Fruit fly (Drosophila melanogaster) whole organism, prepupa: Measurements from ENCODE around the gene dac.

ENCODE experiments used
- CG11902 ChIP-seq: fragments of 200-800 bp; sonication (Bioruptor generic); optimal IDR thresholded peaks from 3 replicates; lab custom pipeline; 2016; ENCODE audit warnings: missing biosample characterization, missing genetic modification characterization
- CG31627 ChIP-seq: fragments of 200-800 bp; sonication (Bioruptor generic); optimal IDR thresholded peaks from 3 replicates; lab custom pipeline; 2016; ENCODE audit warnings: missing biosample characterization, missing genetic modification characterization
- CG6163 ChIP-seq: fragments of 200-800 bp; sonication (Bioruptor generic); IDR thresholded peaks from 3 replicates; pipeline ENCODE4 v1.3.6; 2022; ENCODE audit warnings: missing biosample characterization, missing genetic modification characterization
- CG6792 ChIP-seq: fragments of 200-800 bp; sonication (Bioruptor generic); optimal IDR thresholded peaks from 3 replicates; lab custom pipeline; 2016; ENCODE audit warnings: missing biosample characterization, missing genetic modification characterization
- CG6854 ChIP-seq: fragments of 200-800 bp; sonication (Bioruptor generic); optimal IDR thresholded peaks from 2 replicates; lab custom pipeline; 2017; ENCODE audit warnings: missing biosample characterization, mild to moderate bottlenecking, missing genetic modification characterization
- Hr39 ChIP-seq: fragments of 200-800 bp; sonication (Bioruptor generic); optimal IDR thresholded peaks from 2 replicates; lab custom pipeline; 2016; ENCODE audit warnings: missing biosample characterization, missing genetic modification characterization
- Hr4 ChIP-seq: fragments of 200-800 bp; sonication (Bioruptor generic); optimal IDR thresholded peaks from 3 replicates; lab custom pipeline; 2016; ENCODE audit warnings: missing biosample characterization, missing genetic modification characterization
- Sox15 ChIP-seq: fragments of 200-800 bp; sonication (Bioruptor generic); optimal IDR thresholded peaks from 3 replicates; lab custom pipeline; 2016; ENCODE audit warnings: missing biosample characterization, missing genetic modification characterization
- cyc ChIP-seq: fragments of 200-800 bp; sonication (Bioruptor generic); optimal IDR thresholded peaks from 3 replicates; lab custom pipeline; 2016; ENCODE audit warnings: missing biosample characterization, missing genetic modification characterization
- dsx ChIP-seq: fragments of 200-800 bp; optimal IDR thresholded peaks from 3 replicates; lab custom pipeline; 2019; ENCODE audit warnings: missing biosample characterization, mild to moderate bottlenecking, missing genetic modification characterization, moderate library complexity; ENCODE audit not compliant: poor library complexity, severe bottlenecking
- salr ChIP-seq, 2 experiments: fragments of 200-800 bp; sonication (Bioruptor generic); optimal IDR thresholded peaks; 3 replicates each; lab custom pipeline; 2016 to 2018; ENCODE audit warnings: missing biosample characterization in 2 of 2, missing genetic modification characterization in 2 of 2, mild to moderate bottlenecking in 1 of 2
- spab ChIP-seq: fragments of 200-800 bp; sonication (Bioruptor generic); optimal IDR thresholded peaks from 2 replicates; lab custom pipeline; 2017; ENCODE audit warnings: missing biosample characterization, mild to moderate bottlenecking, missing genetic modification characterization, missing genetic modification reagents

- no peak for TF ChIP-seq Hr39 (GFP tag; lab: Kevin White, UChicago)
- TF ChIP-seq spab (GFP tag; lab: Kevin White, UChicago): peak; percentile 26
- TF ChIP-seq CG31627 (GFP tag; lab: Kevin White, UChicago): no peak
- no peak for TF ChIP-seq salr (GFP tag; optimal IDR thresholded peaks at IDR 0.05; lab: Kevin White, UChicago)
- TF ChIP-seq CG6163: peak; percentile 47; the same call in 2 of the 3 replicates
- no peak for TF ChIP-seq cyc (GFP tag; lab: Kevin White, UChicago)
- no peak for TF ChIP-seq Sox15
- TF ChIP-seq CG6854 (GFP tag; lab: Kevin White, UChicago): no peak
- TF ChIP-seq CG11902 (GFP tag; lab: Kevin White, UChicago): no peak
- no peak for TF ChIP-seq CG6792
- TF ChIP-seq dsx (GFP tag; lab: Kevin White, UChicago): no peak
- TF ChIP-seq Hr4: peak; percentile 4
Measured at dm6 chr2L:16511277-16511678, 25.5 kb upstream of the dac start.
